Fruit fly (Drosophila melanogaster): ENCODE measurements around the gene alphaTub84B.

The alphaTub84B gene

DNA sequence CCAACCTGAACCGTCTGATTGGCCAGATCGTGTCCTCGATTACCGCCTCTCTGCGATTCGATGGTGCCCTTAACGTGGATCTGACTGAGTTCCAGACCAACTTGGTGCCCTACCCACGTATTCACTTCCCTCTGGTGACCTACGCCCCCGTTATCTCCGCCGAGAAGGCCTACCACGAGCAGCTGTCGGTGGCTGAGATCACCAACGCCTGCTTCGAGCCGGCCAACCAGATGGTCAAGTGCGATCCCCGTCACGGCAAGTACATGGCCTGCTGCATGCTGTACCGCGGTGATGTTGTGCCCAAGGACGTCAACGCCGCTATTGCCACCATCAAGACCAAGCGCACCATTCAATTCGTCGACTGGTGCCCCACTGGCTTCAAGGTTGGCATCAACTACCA lies 1.5 kb downstream of the alphaTub84B start:
- TF ChIP-seq Lpt (GFP tag; optimal IDR thresholded peaks at IDR 0.05) (no peak), svp (GFP tag) (peak; percentile 79)

DNA sequence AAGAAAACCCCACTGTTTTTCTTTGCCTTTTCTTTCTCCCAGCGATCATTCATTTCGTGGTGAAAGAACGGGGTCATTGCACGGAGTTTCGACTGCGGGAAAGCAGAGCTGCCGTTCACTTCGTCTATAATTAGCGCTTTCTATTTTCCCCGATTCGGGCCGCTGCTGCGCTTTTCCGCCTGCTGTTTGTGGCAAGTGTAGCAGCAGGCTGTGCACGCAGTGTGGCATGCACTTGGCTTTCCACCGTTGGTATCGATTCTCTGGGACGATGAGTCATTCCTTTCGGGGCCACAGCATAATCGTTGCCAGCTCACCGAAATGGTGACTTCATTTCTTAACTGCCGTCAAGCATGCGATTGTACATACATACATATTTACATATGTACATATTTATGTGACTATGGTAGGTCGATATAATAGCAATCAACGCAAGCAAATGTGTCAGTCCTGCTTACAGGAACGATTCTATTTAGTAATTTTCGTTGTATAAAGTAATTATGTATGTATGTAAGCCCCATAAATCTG lies 2.5 kb downstream of the alphaTub84B start:
- TF ChIP-seq CG3032 (tag; optimal IDR thresholded peaks at IDR 0.05) = no peak
- TF ChIP-seq Lpt (GFP tag; optimal IDR thresholded peaks at IDR 0.05) = peak; percentile 21
- TF ChIP-seq ss (GFP tag; optimal IDR thresholded peaks at IDR 0.05) = peak; percentile 3 to 87
- no peak for TF ChIP-seq Blimp-1 (GFP tag; optimal IDR thresholded peaks at IDR 0.05)
- peak; percentile 58 for TF ChIP-seq Eip78C (GFP tag)
- TF ChIP-seq svp (GFP tag) = peak; percentile 57
- TF ChIP-seq CG4318 (GFP tag; optimal IDR thresholded peaks at IDR 0.05) = no peak
- TF ChIP-seq CG8119 (GFP tag; IDR thresholded peaks at IDR 0.05) = 0 out of 3 replicates have a peak, but pooled peaks have one; percentile 12
- TF ChIP-seq Eip93F (GFP tag; optimal IDR thresholded peaks at IDR 0.05) = no peak
- TF ChIP-seq CG15336 (GFP tag; IDR thresholded peaks at IDR 0.05) = peak; percentile 5; the same call in 1 of the 2 replicates
- no peak for TF ChIP-seq fkh (GFP tag; optimal IDR thresholded peaks at IDR 0.05)
- TF ChIP-seq eg (GFP tag; IDR thresholded peaks at IDR 0.05) = peak; percentile 47; the same call in 2 of the 3 replicates
- TF ChIP-seq dac (GFP tag; optimal IDR thresholded peaks at IDR 0.05) = no peak

DNA sequence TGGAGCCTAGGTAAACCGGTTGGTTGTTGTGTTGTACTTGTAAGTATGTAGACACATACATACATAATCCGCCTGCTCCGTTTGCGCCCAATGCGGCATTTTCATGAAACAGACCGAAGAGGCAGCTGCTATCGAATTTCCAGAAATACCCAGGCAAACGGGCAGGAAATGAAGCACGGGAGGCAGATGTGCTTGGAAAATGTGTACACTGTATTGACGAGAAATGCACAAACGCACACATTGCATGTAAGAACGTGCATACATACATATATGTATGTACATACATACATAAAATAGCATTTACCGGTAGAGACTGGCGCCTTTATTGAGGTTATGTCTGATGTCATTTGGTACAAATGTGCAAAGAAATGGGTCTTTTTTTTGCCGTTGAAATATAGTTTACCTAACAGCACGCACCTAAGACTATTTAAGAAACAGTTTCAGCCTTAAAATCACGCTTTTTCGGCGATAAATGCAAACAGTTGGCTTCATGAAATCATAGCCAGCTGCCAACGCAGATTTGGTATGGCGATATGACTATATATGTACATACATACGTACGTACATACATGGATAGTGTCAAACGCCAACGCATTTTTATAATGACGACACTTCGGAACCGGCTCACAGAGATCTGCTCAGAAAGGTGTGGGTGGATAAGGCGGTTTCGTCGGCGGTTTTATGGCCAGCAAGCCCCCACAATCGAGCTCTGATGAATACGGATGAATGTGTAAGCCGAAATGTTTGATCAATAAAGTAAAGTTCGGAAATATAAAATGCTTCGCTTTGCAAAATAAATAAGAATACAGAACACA lies 3.3 kb downstream of the alphaTub84B start:
- TF ChIP-seq lz (GFP tag; optimal IDR thresholded peaks at IDR 0.05) (no peak), Met (GFP tag; optimal IDR thresholded peaks at IDR 0.05) (peak; percentile 12), CG34406 (GFP tag; optimal IDR thresholded peaks at IDR 0.05) (no peak), Gug (GFP tag; IDR thresholded peaks at IDR 0.05) (no peak), salr (GFP tag; optimal IDR thresholded peaks at IDR 0.05) (no peak), CG6808 (GFP tag; optimal IDR thresholded peaks at IDR 0.05) (peak; percentile 35), Lpt (GFP tag; optimal IDR thresholded peaks at IDR 0.05) (peak; percentile 67), CG31627 (GFP tag; optimal IDR thresholded peaks at IDR 0.05) (no peak), Hr39 (GFP tag; optimal IDR thresholded peaks at IDR 0.05) (no peak), pdm3 (GFP tag; optimal IDR thresholded peaks at IDR 0.05) (no peak), Ets21C (GFP tag; optimal IDR thresholded peaks at IDR 0.05) (no peak), CG9139 (GFP tag; optimal IDR thresholded peaks at IDR 0.05) (no peak), CG11762 (GFP tag; optimal IDR thresholded peaks at IDR 0.05; ENCODE audit: insufficient read depth) (no peak), CG8119 (GFP tag; IDR thresholded peaks at IDR 0.05) (no peak), Hr38 (GFP tag; optimal IDR thresholded peaks at IDR 0.05) (no peak), ss (GFP tag; optimal IDR thresholded peaks at IDR 0.05) (peak in 1 of 2 experiments; percentile 13), Sox102F (GFP tag; optimal IDR thresholded peaks at IDR 0.05) (no peak), CG7368 (GFP tag; optimal IDR thresholded peaks at IDR 0.05) (no peak), CG3919 (GFP tag; optimal IDR thresholded peaks at IDR 0.05) (no peak), CG1621 (tag; optimal IDR thresholded peaks at IDR 0.05) (no peak), esn (GFP tag; optimal IDR thresholded peaks at IDR 0.05) (no peak), CG16779 (tag; optimal IDR thresholded peaks at IDR 0.05) (no peak), Smox (GFP tag; optimal IDR thresholded peaks at IDR 0.05) (no peak), vri (GFP tag; optimal IDR thresholded peaks at IDR 0.05) (no peak), dsx (GFP tag; optimal IDR thresholded peaks at IDR 0.05; ENCODE audit: poor library complexity, severe bottlenecking) (peak; percentile 32), topi (GFP tag; optimal IDR thresholded peaks at IDR 0.05) (no peak), cyc (GFP tag; optimal IDR thresholded peaks at IDR 0.05) (no peak), acj6 (GFP tag; optimal IDR thresholded peaks at IDR 0.05) (no peak), Blimp-1 (GFP tag; optimal IDR thresholded peaks at IDR 0.05) (no peak), CG3032 (tag; optimal IDR thresholded peaks at IDR 0.05) (no peak), CG8632 (GFP tag; optimal IDR thresholded peaks at IDR 0.05) (no peak), CG8319 (GFP tag; optimal IDR thresholded peaks at IDR 0.05) (no peak), fd85E (GFP tag; optimal IDR thresholded peaks at IDR 0.05) (no peak), Sox15 (GFP tag; optimal IDR thresholded peaks at IDR 0.05) (no peak), fkh (GFP tag; optimal IDR thresholded peaks at IDR 0.05) (peak; percentile 42), CG6163 (GFP tag; IDR thresholded peaks at IDR 0.05) (no peak), CG15336 (GFP tag; IDR thresholded peaks at IDR 0.05) (no peak), Eip75B (GFP tag; optimal IDR thresholded peaks at IDR 0.05) (no peak), Eip78C (GFP tag) (peak; percentile 42), Ets96B (tag; optimal IDR thresholded peaks at IDR 0.05) (no peak), dac (GFP tag; optimal IDR thresholded peaks at IDR 0.05) (no peak)

Data from whole organism, prepupa.